Fruit fly (Drosophila melanogaster) whole organism, embryonic: ENCODE results near the gene Gpdh3.

Experiments used
- B-H2 ChIP-seq: fragments of 200-800 bp; sonication (Bioruptor generic); optimal IDR thresholded peaks from 2 replicates; lab custom pipeline; 2018; ENCODE audit warnings: missing biosample characterization, mild to moderate bottlenecking, missing genetic modification characterization
- C15 ChIP-seq: fragments of 200-800 bp; sonication (Bioruptor generic); IDR thresholded peaks from 3 replicates; pipeline ENCODE4 v1.3.6; 2022; ENCODE audit warnings: missing biosample characterization, missing genetic modification characterization
- CG11085 ChIP-seq: fragments of 200-800 bp; sonication (Bioruptor generic); IDR thresholded peaks from 2 replicates; pipeline ENCODE4 v1.3.6; 2022; ENCODE audit warnings: missing biosample characterization, missing genetic modification characterization
- CG12299 ChIP-seq: fragments of 200-800 bp; sonication (Bioruptor generic); optimal IDR thresholded peaks from 2 replicates; lab custom pipeline; 2018; ENCODE audit warnings: missing biosample characterization, mild to moderate bottlenecking, missing genetic modification characterization
- CG1233 ChIP-seq: fragments of 200-800 bp; sonication (Bioruptor generic); optimal IDR thresholded peaks from 4 replicates; lab custom pipeline; 2018; ENCODE audit warnings: missing biosample characterization, mild to moderate bottlenecking, missing genetic modification characterization
- CG12942 ChIP-seq: fragments of 200-800 bp; sonication (Bioruptor generic); optimal IDR thresholded peaks from 3 replicates; lab custom pipeline; 2016; ENCODE audit warnings: missing biosample characterization, missing genetic modification characterization
- CG13424 ChIP-seq: fragments of 200-800 bp; sonication (Bioruptor generic); optimal IDR thresholded peaks from 2 replicates; lab custom pipeline; 2019; ENCODE audit warnings: missing biosample characterization, mild to moderate bottlenecking, missing genetic modification characterization, moderate library complexity
- CG13775 ChIP-seq: fragments of 200-800 bp; sonication (Bioruptor generic); optimal IDR thresholded peaks from 3 replicates; lab custom pipeline; 2017; ENCODE audit warnings: missing biosample characterization, mild to moderate bottlenecking, missing genetic modification characterization
- CG15073 ChIP-seq: fragments of 200-800 bp; sonication (Bioruptor generic); optimal IDR thresholded peaks from 2 replicates; lab custom pipeline; 2016; ENCODE audit warnings: missing biosample characterization, missing genetic modification characterization
- CG15269 ChIP-seq: fragments of 200-800 bp; sonication (Bioruptor generic); optimal IDR thresholded peaks from 2 replicates; lab custom pipeline; 2018; ENCODE audit warnings: missing biosample characterization, mild to moderate bottlenecking, missing genetic modification characterization, moderate library complexity
- CG1602 ChIP-seq: fragments of 200-800 bp; sonication (Bioruptor generic); optimal IDR thresholded peaks from 3 replicates; lab custom pipeline; 2016; ENCODE audit warnings: missing biosample characterization, missing genetic modification characterization
- CG1603 ChIP-seq: fragments of 200-800 bp; sonication (Bioruptor generic); optimal IDR thresholded peaks from 2 replicates; lab custom pipeline; 2019; ENCODE audit warnings: missing biosample characterization, mild to moderate bottlenecking, missing genetic modification characterization, moderate library complexity
- CG16815 ChIP-seq: fragments of 200-800 bp; sonication (Bioruptor generic); optimal IDR thresholded peaks from 3 replicates; lab custom pipeline; 2017; ENCODE audit warnings: missing biosample characterization, mild to moderate bottlenecking, missing genetic modification characterization
- CG17359 ChIP-seq: fragments of 200-800 bp; sonication (Bioruptor generic); optimal IDR thresholded peaks from 3 replicates; lab custom pipeline; 2018; ENCODE audit warnings: missing biosample characterization, mild to moderate bottlenecking, missing genetic modification characterization, moderate library complexity
- CG17802 ChIP-seq: fragments of 200-800 bp; sonication (Bioruptor generic); optimal IDR thresholded peaks from 2 replicates; lab custom pipeline; 2018; ENCODE audit warnings: missing biosample characterization, mild to moderate bottlenecking, missing genetic modification characterization, moderate library complexity
- CG31365 ChIP-seq: fragments of 200-800 bp; sonication (Bioruptor generic); optimal IDR thresholded peaks from 2 replicates; lab custom pipeline; 2018; ENCODE audit warnings: missing biosample characterization, mild to moderate bottlenecking, missing genetic modification characterization
- CG3281 ChIP-seq: fragments of 200-800 bp; sonication (Bioruptor generic); optimal IDR thresholded peaks from 3 replicates; lab custom pipeline; 2017; ENCODE audit warnings: missing biosample characterization, mild to moderate bottlenecking, missing genetic modification characterization
- CG3407 ChIP-seq: fragments of 200-800 bp; sonication (Bioruptor generic); optimal IDR thresholded peaks from 2 replicates; lab custom pipeline; 2018; ENCODE audit warnings: missing biosample characterization, mild to moderate bottlenecking, missing genetic modification characterization
- CG8924 ChIP-seq: fragments of 200-800 bp; optimal IDR thresholded peaks from 3 replicates; lab custom pipeline; 2019; ENCODE audit warnings: missing biosample characterization, mild to moderate bottlenecking, missing genetic modification characterization, moderate library complexity
- CG9817 ChIP-seq: fragments of 200-800 bp; sonication (Bioruptor generic); optimal IDR thresholded peaks from 2 replicates; lab custom pipeline; 2018; ENCODE audit warnings: missing biosample characterization, mild to moderate bottlenecking, missing genetic modification characterization, moderate library complexity
- CG9932 ChIP-seq: fragments of 200-800 bp; sonication (Bioruptor generic); IDR thresholded peaks from 2 replicates; pipeline ENCODE4 v1.3.6; 2022; ENCODE audit warnings: missing biosample characterization, missing genetic modification characterization
- CrebB ChIP-seq: fragments of 200-800 bp; sonication (Bioruptor generic); optimal IDR thresholded peaks from 3 replicates; lab custom pipeline; 2018; ENCODE audit warnings: missing biosample characterization, mild to moderate bottlenecking, missing genetic modification characterization
- D ChIP-seq, 2 experiments: fragments of 200-800 bp in 1 of 2; fragments of >200 bp in 1 of 2; sonication (Bioruptor generic) in 1 of 2; optimal IDR thresholded peaks; 2 replicates in 1 of 2; 3 replicates in 1 of 2; lab custom pipeline; 2017; ENCODE audit warnings: mild to moderate bottlenecking in 1 of 2, missing biosample characterization in 1 of 2, missing genetic modification characterization in 1 of 2, missing genetic modification reagents in 1 of 2
- Ets97D ChIP-seq: fragments of 200-800 bp; sonication (Bioruptor generic); optimal IDR thresholded peaks from 3 replicates; lab custom pipeline; 2016; ENCODE audit warnings: missing biosample characterization, missing genetic modification characterization
- HmgD ChIP-seq: fragments of 200-800 bp; sonication (Bioruptor generic); optimal IDR thresholded peaks from 3 replicates; lab custom pipeline; 2016; ENCODE audit warnings: missing biosample characterization, missing genetic modification characterization
- Max ChIP-seq: fragments of 200-800 bp; sonication (Bioruptor generic); optimal IDR thresholded peaks from 2 replicates; lab custom pipeline; 2016; ENCODE audit warnings: missing biosample characterization, mild to moderate bottlenecking, missing genetic modification characterization
- Meics ChIP-seq: fragments of 200-800 bp; sonication (Bioruptor generic); optimal IDR thresholded peaks from 2 replicates; lab custom pipeline; 2017; ENCODE audit warnings: missing biosample characterization, mild to moderate bottlenecking, missing genetic modification characterization
- NC2α ChIP-seq: fragments of 200-800 bp; sonication (Bioruptor generic); optimal IDR thresholded peaks from 2 replicates; lab custom pipeline; 2016; ENCODE audit warnings: missing biosample characterization, missing genetic modification characterization
- Pdp1 ChIP-seq, 2 experiments: fragments of 200-800 bp; sonication (Bioruptor generic); optimal IDR thresholded peaks; 3 replicates each; lab custom pipeline; 2016; ENCODE audit warnings: missing biosample characterization in 2 of 2, missing genetic modification characterization in 2 of 2, mild to moderate bottlenecking in 1 of 2, moderate library complexity in 1 of 2
- Ravus ChIP-seq: fragments of 200-800 bp; sonication (Bioruptor generic); IDR thresholded peaks from 2 replicates; pipeline ENCODE4 v1.3.6; 2022; ENCODE audit warnings: missing biosample characterization, missing genetic modification characterization
- Sry-δ ChIP-seq: fragments of 200-800 bp; sonication (Bioruptor generic); optimal IDR thresholded peaks from 2 replicates; lab custom pipeline; 2016; ENCODE audit warnings: missing biosample characterization, missing genetic modification characterization
- Usf ChIP-seq: fragments of 200-800 bp; sonication (Bioruptor generic); optimal IDR thresholded peaks from 2 replicates; lab custom pipeline; 2017; ENCODE audit warnings: missing genotype, missing biosample characterization, missing genetic modification characterization
- ash1 ChIP-seq: fragments of 200-800 bp; sonication (Bioruptor generic); optimal IDR thresholded peaks from 2 replicates; lab custom pipeline; 2018; ENCODE audit warnings: missing biosample characterization, mild to moderate bottlenecking, missing genetic modification characterization
- bowl ChIP-seq: fragments of 200-800 bp; sonication (Bioruptor generic); IDR thresholded peaks from 2 replicates; pipeline ENCODE4 v1.3.6; 2022; ENCODE audit warnings: missing biosample characterization, missing genetic modification characterization
- br ChIP-seq: fragments of >200 bp; optimal IDR thresholded peaks from 2 replicates; lab custom pipeline; 2017
- bsh ChIP-seq, 2 experiments: fragments of 200-800 bp; sonication (Bioruptor generic); optimal IDR thresholded peaks; 2 replicates each; lab custom pipeline; 2017 to 2018; ENCODE audit warnings: mild to moderate bottlenecking in 2 of 2, missing biosample characterization in 2 of 2, missing genetic modification characterization in 2 of 2, moderate library complexity in 1 of 2
- chn ChIP-seq: fragments of 200-800 bp; sonication (Bioruptor generic); optimal IDR thresholded peaks from 2 replicates; lab custom pipeline; 2016; ENCODE audit warnings: missing biosample characterization, missing genetic modification characterization
- gcm2 ChIP-seq: fragments of 200-800 bp; sonication (Bioruptor generic); optimal IDR thresholded peaks from 2 replicates; lab custom pipeline; 2016; ENCODE audit warnings: missing biosample characterization, missing genetic modification characterization
- ham ChIP-seq: fragments of 200-800 bp; sonication (Bioruptor generic); IDR thresholded peaks from 2 replicates; pipeline ENCODE4 v1.3.6; 2022; ENCODE audit warnings: missing biosample characterization, missing genetic modification characterization
- hkb ChIP-seq, 2 experiments: fragments of 200-800 bp in 1 of 2; fragments of >200 bp in 1 of 2; sonication (Bioruptor generic) in 1 of 2; IDR thresholded peaks in 1 of 2; optimal IDR thresholded peaks in 1 of 2; 2 replicates each; pipeline versions ENCODE4 v1.3.6 to Lab custom; 2017 to 2022; ENCODE audit warnings: missing biosample characterization in 1 of 2, missing genetic modification characterization in 1 of 2
- insv ChIP-seq, 2 experiments: fragments of 200-800 bp; sonication (Bioruptor generic); optimal IDR thresholded peaks; 3 replicates each; lab custom pipeline; 2016 to 2018; ENCODE audit warnings: missing biosample characterization in 2 of 2, missing genetic modification characterization in 2 of 2
- nom ChIP-seq: fragments of 200-800 bp; sonication (Bioruptor generic); optimal IDR thresholded peaks from 2 replicates; lab custom pipeline; 2017; ENCODE audit warnings: missing biosample characterization, missing genetic modification characterization, mild to moderate bottlenecking, moderate library complexity, missing genetic modification reagents
- otp ChIP-seq: fragments of 200-800 bp; sonication (Bioruptor generic); IDR thresholded peaks from 3 replicates; pipeline ENCODE4, ENCODE4 v1.3.6; 2022; ENCODE audit warnings: missing biosample characterization, missing genetic modification characterization
- row ChIP-seq: fragments of 200-800 bp; sonication (Bioruptor generic); IDR thresholded peaks from 3 replicates; pipeline ENCODE4 v1.3.6; 2022; ENCODE audit warnings: missing biosample characterization, missing genetic modification characterization
- salm ChIP-seq: fragments of 200-800 bp; sonication (Bioruptor generic); optimal IDR thresholded peaks from 2 replicates; lab custom pipeline; 2018; ENCODE audit warnings: missing biosample characterization, mild to moderate bottlenecking, missing genetic modification characterization
- slbo ChIP-seq: fragments of 200-800 bp; sonication (Bioruptor generic); IDR thresholded peaks from 2 replicates; pipeline ENCODE4 v1.3.6; 2022; ENCODE audit warnings: missing biosample characterization, missing genetic modification characterization
- sna ChIP-seq: fragments of 200-800 bp; sonication (Bioruptor generic); IDR thresholded peaks from 2 replicates; pipeline ENCODE4 v1.3.6; 2022; ENCODE audit warnings: missing biosample characterization, missing genetic modification characterization; ENCODE audit not compliant: partially characterized antibody
- tin ChIP-seq: fragments of 200-800 bp; sonication (Bioruptor generic); optimal IDR thresholded peaks from 3 replicates; lab custom pipeline; 2016; ENCODE audit warnings: missing biosample characterization, missing genetic modification characterization
- tna ChIP-seq: fragments of 200-800 bp; sonication (Bioruptor generic); IDR thresholded peaks from 2 replicates; pipeline ENCODE4 v1.3.6; 2022; ENCODE audit warnings: missing biosample characterization, missing genetic modification characterization; ENCODE audit not compliant: partially characterized antibody
- usp ChIP-seq: fragments of >200 bp; optimal IDR thresholded peaks from 2 replicates; lab custom pipeline; 2017; ENCODE audit warnings: missing biosample characterization, missing genetic modification characterization

Gpdh3 gene

dm6 chr3R:22368077-22368776, 13.6 kb upstream of the Gpdh3 start (continued):
- no peak for TF ChIP-seq ash1 (GFP tag; lab: Kevin White, UChicago)
- TF ChIP-seq Ravus (GFP tag; lab: Robert Waterston, UW): no peak
- TF ChIP-seq bowl (GFP tag; lab: Robert Waterston, UW): no peak
- no peak for TF ChIP-seq hkb (optimal IDR thresholded peaks at IDR 0.05; lab: Kevin White, UChicago)
- TF ChIP-seq hkb (GFP tag; IDR thresholded peaks at IDR 0.05; lab: Robert Waterston, UW): no peak
- TF ChIP-seq slbo (GFP tag; lab: Robert Waterston, UW): no peak
- no peak for TF ChIP-seq CG31365 (tag; lab: Kevin White, UChicago)
- TF ChIP-seq CrebB: no peak
- no peak for TF ChIP-seq insv (GFP tag; optimal IDR thresholded peaks at IDR 0.05; lab: Kevin White, UChicago)
- TF ChIP-seq otp (GFP tag; lab: Robert Waterston, UW): no peak
- no peak for TF ChIP-seq Meics (GFP tag; lab: Kevin White, UChicago)
- no peak for TF ChIP-seq D (optimal IDR thresholded peaks at IDR 0.05; lab: Kevin White, UChicago)
- TF ChIP-seq D (GFP tag; optimal IDR thresholded peaks at IDR 0.05; lab: Kevin White, UChicago): no peak
- no peak for TF ChIP-seq CG12942 (GFP tag; lab: Kevin White, UChicago)
- TF ChIP-seq CG11085 (GFP tag; lab: Robert Waterston, UW): no peak
- TF ChIP-seq salm (tag; lab: Kevin White, UChicago): no peak
- TF ChIP-seq Ets97D (GFP tag; lab: Kevin White, UChicago): no peak
- TF ChIP-seq CG17802 (tag; lab: Kevin White, UChicago): no peak
- TF ChIP-seq CG15073 (GFP tag; lab: Kevin White, UChicago): no peak
- TF ChIP-seq CG3407 (GFP tag; lab: Kevin White, UChicago): no peak
- TF ChIP-seq tna: peak; percentile 65; the same call in 1 of the 2 replicates
- TF ChIP-seq CG1233 (GFP tag; lab: Kevin White, UChicago): no peak
- peak; percentile 72 for TF ChIP-seq sna (GFP tag; lab: Robert Waterston, UW)
- no peak for TF ChIP-seq br (lab: Kevin White, UChicago)
- TF ChIP-seq usp: no peak
- TF ChIP-seq Sry-δ (GFP tag; lab: Kevin White, UChicago): no peak
- TF ChIP-seq CG13424 (tag; lab: Kevin White, UChicago): no peak
- TF ChIP-seq CG9932 (GFP tag; lab: Robert Waterston, UW): no peak
- no peak for TF ChIP-seq CG3281 (GFP tag; lab: Kevin White, UChicago)
- no peak for TF ChIP-seq B-H2
- no peak for TF ChIP-seq CG15269 (tag; lab: Kevin White, UChicago)
- no peak for TF ChIP-seq CG1602
- TF ChIP-seq nom (GFP tag; lab: Kevin White, UChicago): peak; percentile 16
- TF ChIP-seq CG1603 (tag; lab: Kevin White, UChicago): no peak
- no peak for TF ChIP-seq HmgD
- TF ChIP-seq Usf (GFP tag; lab: Kevin White, UChicago): no peak
- TF ChIP-seq CG13775 (GFP tag; lab: Kevin White, UChicago): no peak
- TF ChIP-seq CG17359: no peak
- TF ChIP-seq row: no peak
- no peak for TF ChIP-seq gcm2 (GFP tag; lab: Kevin White, UChicago)
- TF ChIP-seq ham (GFP tag; lab: Robert Waterston, UW): no peak
- TF ChIP-seq NC2α (GFP tag; lab: Kevin White, UChicago): no peak
- no peak for TF ChIP-seq C15 (GFP tag; lab: Robert Waterston, UW)
- no peak for TF ChIP-seq CG16815
- TF ChIP-seq Pdp1 (GFP tag; optimal IDR thresholded peaks at IDR 0.05; lab: Kevin White, UChicago): peak in 1 of 2 experiments; percentile 96
- no peak for TF ChIP-seq chn (GFP tag; lab: Kevin White, UChicago)
- no peak for TF ChIP-seq bsh (GFP tag; optimal IDR thresholded peaks at IDR 0.05; lab: Kevin White, UChicago)
- no peak for TF ChIP-seq CG8924
- TF ChIP-seq Max (GFP tag; lab: Kevin White, UChicago): no peak
- TF ChIP-seq CG9817 (tag; lab: Kevin White, UChicago): no peak
- no peak for TF ChIP-seq CG12299 (tag; lab: Kevin White, UChicago)
- TF ChIP-seq tin: no peak
